Fruit fly (Drosophila melanogaster): Measurements from ENCODE around the gene CAH8.

The CAH8 gene

DNA sequence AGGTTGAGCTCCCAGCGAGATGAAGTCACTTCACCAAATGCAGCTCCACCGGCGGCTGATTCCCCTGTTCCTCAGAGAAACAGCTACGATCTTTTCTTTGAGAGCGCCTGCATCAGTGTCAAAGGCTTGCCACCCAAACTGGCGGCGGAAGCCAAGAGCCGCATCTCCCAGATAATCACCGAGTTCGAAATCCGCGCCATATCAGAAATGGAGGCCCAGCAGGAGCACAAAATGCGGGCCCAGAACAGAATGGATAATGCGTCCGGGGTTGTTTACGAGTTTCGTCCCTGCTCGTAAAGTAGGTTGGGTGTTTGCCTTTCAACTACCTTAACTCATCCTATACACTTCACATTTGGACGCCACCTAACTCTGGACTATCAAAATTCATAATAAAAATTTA, 7.8 kb downstream of the CAH8 start, which contains the start of gene Gpdh3:
TSS of gene Gpdh3 (plus strand) at position 301 of the 400 bp plus-strand sequence.
- no peak for TF ChIP-seq CG10631 (GFP tag; optimal IDR thresholded peaks at IDR 0.05)
- TF ChIP-seq CG6163 (GFP tag; IDR thresholded peaks at IDR 0.05) = no peak
- no peak for TF ChIP-seq CG9139 (GFP tag; optimal IDR thresholded peaks at IDR 0.05)
- no peak for TF ChIP-seq Lpt (GFP tag; optimal IDR thresholded peaks at IDR 0.05)
- no peak for TF ChIP-seq CG15336 (GFP tag; IDR thresholded peaks at IDR 0.05)
- TF ChIP-seq pdm3 (GFP tag; optimal IDR thresholded peaks at IDR 0.05) = no peak
- no peak for TF ChIP-seq Smox (GFP tag; optimal IDR thresholded peaks at IDR 0.05)
- TF ChIP-seq spab (GFP tag; optimal IDR thresholded peaks at IDR 0.05) = no peak
- no peak for TF ChIP-seq Hr39 (GFP tag; optimal IDR thresholded peaks at IDR 0.05)
- no peak for TF ChIP-seq Hr4 (GFP tag; optimal IDR thresholded peaks at IDR 0.05)
- no peak for TF ChIP-seq CG11762 (GFP tag; optimal IDR thresholded peaks at IDR 0.05; ENCODE audit: insufficient read depth)
- no peak for TF ChIP-seq lz (GFP tag; optimal IDR thresholded peaks at IDR 0.05)
- no peak for TF ChIP-seq esn (GFP tag; optimal IDR thresholded peaks at IDR 0.05)
- TF ChIP-seq CG3919 (GFP tag; optimal IDR thresholded peaks at IDR 0.05) = no peak
- TF ChIP-seq Blimp-1 (GFP tag; optimal IDR thresholded peaks at IDR 0.05) = no peak
- TF ChIP-seq cyc (GFP tag; optimal IDR thresholded peaks at IDR 0.05) = no peak
- TF ChIP-seq eg (GFP tag; IDR thresholded peaks at IDR 0.05) = no peak
- TF ChIP-seq CG3032 (tag; optimal IDR thresholded peaks at IDR 0.05) = no peak
- TF ChIP-seq acj6 (GFP tag; optimal IDR thresholded peaks at IDR 0.05) = no peak

- TF ChIP-seq fkh (GFP tag; optimal IDR thresholded peaks at IDR 0.05) = peak; percentile 64
- TF ChIP-seq Sox102F (GFP tag; optimal IDR thresholded peaks at IDR 0.05) = no peak
Measured at dm6 chr3R:22381077-22381476, 8.4 kb downstream of the CAH8 start, which contains the start of gene CG43342. Gene CG43342, plus strand, starts transcription at chr3R:22381340.

dm6 chr3R:22379942-22380341, 9.6 kb downstream of the CAH8 start, which contains the start of gene CG34149:
Gene CG34149, plus strand, starts transcription at chr3R:22380128.
- TF ChIP-seq salr (GFP tag; optimal IDR thresholded peaks at IDR 0.05) (no peak), fkh (GFP tag; optimal IDR thresholded peaks at IDR 0.05) (peak; percentile 82)

- no peak for TF ChIP-seq cyc (GFP tag; optimal IDR thresholded peaks at IDR 0.05)
- TF ChIP-seq ss (GFP tag; optimal IDR thresholded peaks at IDR 0.05) = no peak
- TF ChIP-seq lz (GFP tag; optimal IDR thresholded peaks at IDR 0.05) = no peak
- TF ChIP-seq CG11762 (GFP tag; optimal IDR thresholded peaks at IDR 0.05; ENCODE audit: insufficient read depth) = no peak
- TF ChIP-seq CG8119 (GFP tag; IDR thresholded peaks at IDR 0.05) = no peak
- TF ChIP-seq CG34406 (GFP tag; optimal IDR thresholded peaks at IDR 0.05) = no peak
- TF ChIP-seq eg (GFP tag; IDR thresholded peaks at IDR 0.05) = no peak
- TF ChIP-seq pdm3 (GFP tag; optimal IDR thresholded peaks at IDR 0.05) = no peak
- TF ChIP-seq fd59A (GFP tag; optimal IDR thresholded peaks at IDR 0.05) = no peak
- no peak for TF ChIP-seq CG32006 (GFP tag; optimal IDR thresholded peaks at IDR 0.05)
- no peak for TF ChIP-seq Sox15 (GFP tag; optimal IDR thresholded peaks at IDR 0.05)
Measured at dm6 chr3R:22375674-22376073, 13.8 kb downstream of the CAH8 start, which contains the start of gene CG18596. Gene CG18596, plus strand, starts transcription at chr3R:22375923.

dm6 chr3R:22372535-22372934, 17.0 kb downstream of the CAH8 start, which contains the start of gene CG7069:
Gene CG7069, plus strand, starts transcription at chr3R:22372835.
- TF ChIP-seq Smox (GFP tag; optimal IDR thresholded peaks at IDR 0.05) (no peak), Eip78C (GFP tag) (no peak), Eip93F (GFP tag; optimal IDR thresholded peaks at IDR 0.05) (no peak), salr (GFP tag; optimal IDR thresholded peaks at IDR 0.05) (no peak), CG10669 (GFP tag; optimal IDR thresholded peaks at IDR 0.05) (no peak), CG9139 (GFP tag; optimal IDR thresholded peaks at IDR 0.05) (no peak), Hr39 (GFP tag; optimal IDR thresholded peaks at IDR 0.05) (no peak), CG6163 (GFP tag; IDR thresholded peaks at IDR 0.05) (no peak), CG6808 (GFP tag; optimal IDR thresholded peaks at IDR 0.05) (no peak), CG4318 (GFP tag; optimal IDR thresholded peaks at IDR 0.05) (no peak), Hr38 (GFP tag; optimal IDR thresholded peaks at IDR 0.05) (no peak), CG8319 (GFP tag; optimal IDR thresholded peaks at IDR 0.05) (no peak), Met (GFP tag; optimal IDR thresholded peaks at IDR 0.05) (no peak), vri (GFP tag; optimal IDR thresholded peaks at IDR 0.05) (no peak), CG8632 (GFP tag; optimal IDR thresholded peaks at IDR 0.05) (no peak), svp (GFP tag) (no peak), CG11762 (GFP tag; optimal IDR thresholded peaks at IDR 0.05; ENCODE audit: insufficient read depth) (no peak)

Measured in whole organism, prepupa.